Worm (Caenorhabditis elegans) whole organism, L1 larva: Measurements from ENCODE around the gene rcq-5.

Experiments used
- C04F5.9 ChIP-seq: sonication (generic microtip); optimal IDR thresholded peaks from 2 replicates; lab custom pipeline; 2016; ENCODE audit warnings: missing genetic modification characterization, missing compliant biosample characterization
- C34B4.2 ChIP-seq: sonication (generic microtip); optimal IDR thresholded peaks from 2 replicates; lab custom pipeline; 2017; ENCODE audit warnings: mild to moderate bottlenecking, missing genetic modification characterization, missing compliant biosample characterization
- blmp-1 ChIP-seq: fragments of 150-350 bp; optimal IDR thresholded peaks from 2 replicates; lab custom pipeline; 2014; ENCODE audit warnings: missing biosample characterization, missing genetic modification characterization
- ceh-82 ChIP-seq, 3 experiments: fragments of 150-350 bp in 1 of 3; sonication (generic microtip) in 2 of 3; optimal IDR thresholded peaks; 2 replicates each; lab custom pipeline; 2014 to 2017; ENCODE audit warnings: missing biosample characterization in 3 of 3, missing genetic modification characterization in 3 of 3
- ceh-88 ChIP-seq: fragments of 200-800 bp; sonication (Bioruptor generic); IDR thresholded peaks from 2 replicates; pipeline ENCODE4 v1.3.6; 2022; ENCODE audit warnings: missing genetic modification characterization, missing compliant biosample characterization
- ces-1 ChIP-seq: fragments of 150-350 bp; optimal IDR thresholded peaks from 2 replicates; lab custom pipeline; 2014; ENCODE audit warnings: missing biosample characterization, missing genetic modification reagents, missing genetic modification characterization
- dpl-1 ChIP-seq, 3 experiments: fragments of 150-350 bp in 2 of 3; sonication (generic microtip) in 1 of 3; optimal IDR thresholded peaks; 2 replicates each; lab custom pipeline; 2014 to 2017; ENCODE audit warnings: missing biosample characterization in 3 of 3, missing genetic modification characterization in 3 of 3, missing genetic modification reagents in 3 of 3
- dsc-1 ChIP-seq: sonication (generic microtip); optimal IDR thresholded peaks from 2 replicates; lab custom pipeline; 2016; ENCODE audit warnings: mild to moderate bottlenecking, missing genetic modification characterization, missing compliant biosample characterization
- efl-1 ChIP-seq, 4 experiments: fragments of 150-350 bp; optimal IDR thresholded peaks in 3 of 4; peaks in 1 of 4; 1 replicate in 1 of 4; 2 replicates in 3 of 4; lab custom pipeline; 2014; ENCODE audit warnings: missing biosample characterization in 2 of 4, missing genetic modification characterization in 2 of 4, missing genetic modification reagents in 2 of 4
- egl-13 ChIP-seq: sonication (generic microtip); optimal IDR thresholded peaks from 2 replicates; lab custom pipeline; 2016; ENCODE audit warnings: missing genotype, missing genetic modification reagents, missing genetic modification characterization, missing compliant biosample characterization
- egl-27 ChIP-seq, 2 experiments: fragments of 150-350 bp in 1 of 2; sonication (generic microtip); optimal IDR thresholded peaks; 3 replicates each; lab custom pipeline; 2017 to 2018; ENCODE audit warnings: missing biosample characterization in 2 of 2, missing genetic modification characterization in 2 of 2, missing genetic modification reagents in 2 of 2
- elt-2 ChIP-seq: sonication (generic microtip); optimal IDR thresholded peaks from 2 replicates; lab custom pipeline; 2016; ENCODE audit warnings: missing genetic modification characterization, mild to moderate bottlenecking, inconsistent platforms, missing compliant biosample characterization, missing genetic modification reagents
- elt-3 ChIP-seq, 6 experiments: fragments of 150-350 bp in 1 of 6; sonication (generic microtip); optimal IDR thresholded peaks; 2 replicates each; lab custom pipeline; 2017 to 2018; ENCODE audit warnings: missing biosample characterization in 6 of 6, missing genetic modification characterization in 6 of 6, inconsistent platforms in 1 of 6
- fkh-10 ChIP-seq: sonication (generic microtip); optimal IDR thresholded peaks from 2 replicates; lab custom pipeline; 2017; ENCODE audit warnings: missing biosample characterization, missing genetic modification reagents, missing genetic modification characterization
- fos-1 ChIP-seq: fragments of 150-350 bp; optimal IDR thresholded peaks from 2 replicates; lab custom pipeline; 2014; ENCODE audit warnings: missing biosample characterization, missing genetic modification characterization
- grh-1 ChIP-seq: fragments of 200-800 bp; sonication (Bioruptor generic); IDR thresholded peaks from 2 replicates; pipeline ENCODE4 v1.3.6; 2022; ENCODE audit warnings: missing genetic modification reagents, missing genetic modification characterization, missing compliant biosample characterization
- hlh-17 ChIP-seq: fragments of 200-800 bp; sonication (Bioruptor generic); optimal IDR thresholded peaks from 2 replicates; lab custom pipeline; 2018; ENCODE audit warnings: missing genetic modification characterization, mild to moderate bottlenecking, missing compliant biosample characterization, moderate library complexity, borderline replicate concordance
- hlh-4 ChIP-seq: sonication (generic microtip); optimal IDR thresholded peaks from 2 replicates; lab custom pipeline; 2016; ENCODE audit warnings: mild to moderate bottlenecking, missing genetic modification characterization, missing compliant biosample characterization
- hpl-2 ChIP-seq: fragments of 150-350 bp; optimal IDR thresholded peaks from 2 replicates; lab custom pipeline; 2014; ENCODE audit warnings: missing biosample characterization, missing genetic modification reagents, missing genetic modification characterization
- irx-1 ChIP-seq: sonication (generic microtip); optimal IDR thresholded peaks from 2 replicates; lab custom pipeline; 2016; ENCODE audit warnings: missing genetic modification characterization, missing compliant biosample characterization
- lin-13 ChIP-seq: fragments of 150-350 bp; optimal IDR thresholded peaks from 2 replicates; lab custom pipeline; 2014; ENCODE audit warnings: missing biosample characterization, missing genetic modification reagents, missing genetic modification characterization
- lin-14 ChIP-seq: fragments of 200-800 bp; sonication (Bioruptor generic); optimal IDR thresholded peaks from 2 replicates; lab custom pipeline; 2018; ENCODE audit warnings: mild to moderate bottlenecking, missing genetic modification characterization, moderate library complexity, missing compliant biosample characterization
- lin-35 ChIP-seq, 2 experiments: fragments of 150-350 bp; optimal IDR thresholded peaks; 2 replicates each; lab custom pipeline; 2014; ENCODE audit warnings: missing biosample characterization in 2 of 2, missing genetic modification characterization in 2 of 2, missing genetic modification reagents in 2 of 2
- lsy-2 ChIP-seq, 2 experiments: fragments of 150-350 bp; optimal IDR thresholded peaks; 2 replicates each; lab custom pipeline; 2014; ENCODE audit warnings: missing biosample characterization in 2 of 2, missing genetic modification characterization in 2 of 2
- mab-9 ChIP-seq: fragments of 200-800 bp; sonication (Bioruptor generic); IDR thresholded peaks from 2 replicates; pipeline ENCODE4 v1.3.6; 2022; ENCODE audit warnings: missing genetic modification reagents, missing genetic modification characterization, missing compliant biosample characterization
- nhr-11 ChIP-seq: fragments of 150-350 bp; optimal IDR thresholded peaks from 2 replicates; lab custom pipeline; 2014; ENCODE audit warnings: missing biosample characterization, missing genetic modification characterization
- nhr-12 ChIP-seq: sonication (generic microtip); optimal IDR thresholded peaks from 2 replicates; lab custom pipeline; 2017; ENCODE audit warnings: missing biosample characterization, missing genetic modification characterization
- nhr-20 ChIP-seq: sonication (generic microtip); optimal IDR thresholded peaks from 2 replicates; lab custom pipeline; 2016; ENCODE audit warnings: mild to moderate bottlenecking, missing genetic modification characterization, missing compliant biosample characterization
- nhr-71 ChIP-seq: sonication (generic microtip); optimal IDR thresholded peaks from 2 replicates; lab custom pipeline; 2016; ENCODE audit warnings: mild to moderate bottlenecking, missing genetic modification characterization, moderate library complexity, missing compliant biosample characterization
- nhr-84 ChIP-seq: sonication (generic microtip); optimal IDR thresholded peaks from 2 replicates; lab custom pipeline; 2017; ENCODE audit warnings: missing biosample characterization, missing genetic modification characterization
- nhr-85 ChIP-seq: sonication (generic microtip); peaks from one replicate; lab custom pipeline; 2016; ENCODE audit warnings: missing genetic modification characterization, inconsistent platforms, missing compliant biosample characterization
- nhr-90 ChIP-seq: sonication (generic microtip); optimal IDR thresholded peaks from 2 replicates; lab custom pipeline; 2016; ENCODE audit warnings: mild to moderate bottlenecking, missing genetic modification characterization, missing compliant biosample characterization; ENCODE audit not compliant: poor library complexity
- snu-23 ChIP-seq: sonication (generic microtip); optimal IDR thresholded peaks from 2 replicates; lab custom pipeline; 2016; ENCODE audit warnings: missing genetic modification characterization, missing compliant biosample characterization
- sup-37 ChIP-seq: fragments of 200-800 bp; sonication (Bioruptor generic); optimal IDR thresholded peaks from 2 replicates; lab custom pipeline; 2018; ENCODE audit warnings: mild to moderate bottlenecking, missing genetic modification characterization, missing compliant biosample characterization
- swsn-7 ChIP-seq: sonication (generic microtip); optimal IDR thresholded peaks from 2 replicates; lab custom pipeline; 2016; ENCODE audit warnings: missing genetic modification characterization, missing compliant biosample characterization
- tbx-2 ChIP-seq: sonication (generic microtip); optimal IDR thresholded peaks from 2 replicates; lab custom pipeline; 2016; ENCODE audit warnings: missing genetic modification characterization, missing compliant biosample characterization
- tlp-1 ChIP-seq: fragments of 150-350 bp; optimal IDR thresholded peaks from 2 replicates; lab custom pipeline; 2014; ENCODE audit warnings: missing biosample characterization, missing genetic modification characterization
- unc-62 ChIP-seq: fragments of 150-350 bp; optimal IDR thresholded peaks from 2 replicates; lab custom pipeline; 2014; ENCODE audit warnings: missing biosample characterization, missing genetic modification reagents, missing genetic modification characterization
- unc-86 ChIP-seq: sonication (generic microtip); optimal IDR thresholded peaks from 2 replicates; lab custom pipeline; 2016; ENCODE audit warnings: missing genetic modification characterization, missing compliant biosample characterization
- xbp-1 ChIP-seq: sonication (generic microtip); optimal IDR thresholded peaks from 2 replicates; lab custom pipeline; 2016; ENCODE audit warnings: missing genetic modification characterization, missing compliant biosample characterization
- zag-1 ChIP-seq: fragments of 150-350 bp; optimal IDR thresholded peaks from 2 replicates; lab custom pipeline; 2014; ENCODE audit warnings: missing biosample characterization, missing genetic modification characterization
- zip-4 ChIP-seq: fragments of 200-800 bp; sonication (Bioruptor generic); optimal IDR thresholded peaks from 2 replicates; lab custom pipeline; 2018; ENCODE audit warnings: mild to moderate bottlenecking, missing genetic modification characterization, moderate library complexity, missing compliant biosample characterization
- ztf-11 ChIP-seq, 2 experiments: sonication (generic microtip); optimal IDR thresholded peaks; 2 replicates each; lab custom pipeline; 2016 to 2017; ENCODE audit warnings: missing genetic modification characterization in 2 of 2, missing biosample characterization in 1 of 2, missing compliant biosample characterization in 1 of 2

rcq-5 gene

ce11 chrIII:4015382-4015986, 42.3 kb downstream of the rcq-5 start (continued):
- TF ChIP-seq grh-1 (GFP tag; lab: Robert Waterston, UW) (peak; percentile 28; the same call in 1 of the 2 replicates), nhr-90 (tag; lab: Kevin White, UChicago) (peak; percentile 17), lin-14 (peak; percentile 20), ztf-11 (tag; optimal IDR thresholded peaks at IDR 0.05; lab: Kevin White, UChicago) (no peak), unc-86 (tag; lab: Kevin White, UChicago) (no peak), ceh-88 (no peak), dpl-1 (GFP tag; optimal IDR thresholded peaks at IDR 0.05; lab: Kevin White, UChicago) (peak in 1 of 3 experiments; percentile 38), tlp-1 (tag; lab: Kevin White, UChicago) (peak; percentile 89), nhr-84 (tag; lab: Kevin White, UChicago) (no peak), efl-1 (optimal IDR thresholded peaks at IDR 0.05; lab: Kevin White, UChicago) (no peak), efl-1 (GFP tag; optimal IDR thresholded peaks at IDR 0.05 in 1 of 2; lab: Kevin White, UChicago) (peak in 1 of 2 experiments; percentile 92), hlh-4 (tag; lab: Kevin White, UChicago) (no peak)

ce11 chrIII:4013061-4013460, 44.7 kb downstream of the rcq-5 start:
- TF ChIP-seq fkh-10 (GFP tag; lab: Kevin White, UChicago) (no peak), elt-2 (tag; lab: Kevin White, UChicago) (no peak), hlh-4 (tag; lab: Kevin White, UChicago) (no peak), irx-1 (tag; lab: Kevin White, UChicago) (no peak), tbx-2 (tag; lab: Kevin White, UChicago) (no peak), dsc-1 (tag; lab: Kevin White, UChicago) (no peak), nhr-20 (tag; lab: Kevin White, UChicago) (no peak), mab-9 (GFP tag; lab: Robert Waterston, UW) (no peak), C04F5.9 (tag; lab: Kevin White, UChicago) (no peak)
- TF ChIP-seq, all 84 proteins: peak for 0

ce11 chrIII:4012036-4012435, 45.7 kb downstream of the rcq-5 start, which contains the start of gene C36E8.4:
C36E8.4 (plus strand) TSS chrIII:4012336.
- TF ChIP-seq nhr-12 (tag; lab: Kevin White, UChicago) (no peak), elt-3 (tag; optimal IDR thresholded peaks at IDR 0.05; lab: Kevin White, UChicago) (no peak), xbp-1 (no peak), egl-27 (tag; optimal IDR thresholded peaks at IDR 0.05; lab: Kevin White, UChicago) (no peak), egl-13 (tag; lab: Kevin White, UChicago) (no peak), lin-13 (GFP tag; lab: Kevin White, UChicago) (no peak), ces-1 (GFP tag; lab: Kevin White, UChicago) (no peak), mab-9 (GFP tag; lab: Robert Waterston, UW) (no peak), blmp-1 (no peak), fos-1 (no peak), C34B4.2 (tag; lab: Kevin White, UChicago) (no peak), sup-37 (GFP tag; lab: Kevin White, UChicago) (no peak), ceh-82 (tag; optimal IDR thresholded peaks at IDR 0.05; lab: Kevin White, UChicago) (no peak)

ce11 chrIII:4010987-4011386, 46.8 kb downstream of the rcq-5 start:
- TF ChIP-seq efl-1 (optimal IDR thresholded peaks at IDR 0.05; lab: Kevin White, UChicago), result no peak
- peak in 1 of 2 experiments; percentile 28 for TF ChIP-seq efl-1 (GFP tag; optimal IDR thresholded peaks at IDR 0.05 in 1 of 2; lab: Kevin White, UChicago)
- no peak for TF ChIP-seq nhr-11

ce11 chrIII:4010168-4010567, 47.6 kb downstream of the rcq-5 start:
- TF ChIP-seq xbp-1, result peak; percentile 6
- TF ChIP-seq hlh-17 (GFP tag; lab: Kevin White, UChicago), result no peak
- TF ChIP-seq nhr-20 (tag; lab: Kevin White, UChicago), result peak; percentile 36
- TF ChIP-seq swsn-7, result peak; percentile 3
- TF ChIP-seq unc-62, result no peak
- TF ChIP-seq elt-3 (tag; optimal IDR thresholded peaks at IDR 0.05; lab: Kevin White, UChicago), result peak in 1 of 6 experiments; percentile 34
- no peak for TF ChIP-seq zag-1 (tag; lab: Kevin White, UChicago)
- TF ChIP-seq fos-1, result no peak
- TF ChIP-seq nhr-71 (tag; lab: Kevin White, UChicago), result peak; percentile 35
- peak; percentile 38 for TF ChIP-seq snu-23 (GFP tag; lab: Kevin White, UChicago)
- TF ChIP-seq nhr-85 (tag; lab: Kevin White, UChicago), result peak; percentile 65
- TF ChIP-seq lin-14, result peak; percentile 73
- TF ChIP-seq zip-4, result no peak
- peak in 1 of 2 experiments; percentile 5 for TF ChIP-seq lin-35 (GFP tag; optimal IDR thresholded peaks at IDR 0.05; lab: Kevin White, UChicago)
- no peak for TF ChIP-seq C34B4.2 (tag; lab: Kevin White, UChicago)
- no peak for TF ChIP-seq hpl-2 (GFP tag; lab: Kevin White, UChicago)
- TF ChIP-seq lsy-2 (tag; optimal IDR thresholded peaks at IDR 0.05; lab: Kevin White, UChicago), result peak in 1 of 2 experiments; percentile 6
